Worm (Caenorhabditis elegans): ENCODE measurements around the gene bath-31.

bath-31 gene

DNA sequence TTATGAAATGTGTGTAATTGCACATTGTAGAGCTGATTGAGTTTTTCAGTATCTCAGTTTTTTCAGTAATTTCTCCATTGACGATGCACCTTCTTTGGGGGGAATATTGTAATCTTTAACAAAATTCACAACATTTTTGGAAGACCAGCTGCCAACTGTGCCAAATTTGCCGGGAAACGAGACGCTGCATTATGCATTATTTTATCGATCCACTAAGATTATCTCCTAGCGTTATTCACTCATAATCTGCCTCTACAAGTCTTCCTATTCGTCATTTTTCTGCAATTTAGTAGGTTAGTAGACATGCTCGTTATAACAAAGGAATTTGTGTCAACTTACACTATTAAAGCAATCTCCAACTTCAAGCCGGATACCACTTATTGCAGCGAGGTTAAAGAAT, at the start of gene bath-31, which contains the start of gene sdz-12:
bath-31 (plus strand) TSS at position 251 of the 400 bp plus-strand sequence.
sdz-12 (minus strand) TSS at position 101 of the 400 bp plus-strand sequence.
- TF ChIP-seq unc-62 (GFP tag; optimal IDR thresholded peaks at IDR 0.05) (no peak), hlh-12 (tag; optimal IDR thresholded peaks at IDR 0.05) (no peak), ztf-22 (GFP tag; optimal IDR thresholded peaks at IDR 0.05) (no peak), fkh-3 (tag; optimal IDR thresholded peaks at IDR 0.05) (no peak), him-1 (tag; optimal IDR thresholded peaks at IDR 0.05) (no peak), rpc-1 (optimal IDR thresholded peaks at IDR 0.05) (no peak), rpc-1 (tag; optimal IDR thresholded peaks at IDR 0.05) (no peak), F33H1.4 (GFP tag; IDR thresholded peaks at IDR 0.05) (no peak), gei-17 (GFP tag; optimal IDR thresholded peaks at IDR 0.05) (no peak), nfyb-1 (GFP tag; IDR thresholded peaks at IDR 0.05) (no peak), hmg-1.2 (GFP tag; IDR thresholded peaks at IDR 0.05) (no peak), dpff-1 (tag; optimal IDR thresholded peaks at IDR 0.05) (no peak), T07F8.4 (tag; optimal IDR thresholded peaks at IDR 0.05) (no peak), ceh-79 (tag; optimal IDR thresholded peaks at IDR 0.05) (no peak), zim-3 (tag; optimal IDR thresholded peaks at IDR 0.05) (no peak)

DNA sequence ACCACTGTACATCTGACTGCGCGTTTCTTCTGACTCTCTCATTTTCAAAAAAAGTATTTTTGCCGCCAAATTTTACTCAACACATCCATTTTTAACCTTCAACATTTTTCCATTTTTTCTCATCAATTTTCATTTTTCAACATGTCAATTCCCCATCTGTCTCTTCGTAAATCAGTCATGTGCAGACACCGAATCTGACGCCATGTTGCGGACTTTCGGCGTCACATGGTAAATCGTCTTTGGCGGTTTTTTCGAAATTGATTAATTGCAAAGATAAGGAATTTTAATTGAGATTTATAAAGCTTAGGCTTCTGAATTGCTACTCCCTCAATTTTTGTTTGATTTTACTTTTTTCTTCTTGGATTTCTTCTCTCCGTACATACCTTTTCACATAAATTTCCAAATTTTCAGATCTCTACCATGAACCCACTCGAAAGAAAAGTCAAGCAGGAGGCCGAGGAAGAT, 49.0 kb upstream of the bath-31 start, which contains the start of gene F19B10.1:
F19B10.1 (plus strand) TSS at position 415 of the 465 bp plus-strand sequence.
- no peak for TF ChIP-seq F22D6.2 (tag; optimal IDR thresholded peaks at IDR 0.05)
- TF ChIP-seq ztf-22 (GFP tag; optimal IDR thresholded peaks at IDR 0.05): no peak
- TF ChIP-seq snpc-4 (GFP tag; optimal IDR thresholded peaks at IDR 0.05): no peak
- peak in 1 of 4 experiments; percentile 62 for TF ChIP-seq snpc-4 (tag; optimal IDR thresholded peaks at IDR 0.05)
- TF ChIP-seq F23B12.7 (tag; optimal IDR thresholded peaks at IDR 0.05; ENCODE audit: insufficient read depth): peak; percentile 18
- no peak for TF ChIP-seq lin-40 (tag; optimal IDR thresholded peaks at IDR 0.05)
- TF ChIP-seq zfh-2 (GFP tag; conservative IDR thresholded peaks at IDR 0.05): no peak
- TF ChIP-seq somi-1 (GFP tag; optimal IDR thresholded peaks at IDR 0.05): no peak
- TF ChIP-seq Y53F4B.3 (GFP tag; IDR thresholded peaks at IDR 0.05): no peak
- TF ChIP-seq nhr-120 (GFP tag; IDR thresholded peaks at IDR 0.05): no peak
- TF ChIP-seq nfyb-1 (GFP tag; IDR thresholded peaks at IDR 0.05): peak; percentile 71; the same call in 1 of the 2 replicates
- TF ChIP-seq rpc-1 (optimal IDR thresholded peaks at IDR 0.05): no peak
- no peak for TF ChIP-seq rpc-1 (tag; optimal IDR thresholded peaks at IDR 0.05)
- no peak for TF ChIP-seq chd-7 (tag; optimal IDR thresholded peaks at IDR 0.05)
- no peak for TF ChIP-seq ceh-27 (GFP tag; optimal IDR thresholded peaks at IDR 0.05)
- no peak for TF ChIP-seq nhr-27 (tag; optimal IDR thresholded peaks at IDR 0.05)
- no peak for TF ChIP-seq lsl-1 (GFP tag; optimal IDR thresholded peaks at IDR 0.05)
- no peak for TF ChIP-seq madf-10 (tag; optimal IDR thresholded peaks at IDR 0.05)
- TF ChIP-seq bed-1 (GFP tag; IDR thresholded peaks at IDR 0.05): no peak
- no peak for TF ChIP-seq aptf-2 (GFP tag; conservative IDR thresholded peaks at IDR 0.05)
- no peak for TF ChIP-seq ztf-18 (tag; optimal IDR thresholded peaks at IDR 0.05)
- TF ChIP-seq xnd-1 (tag; optimal IDR thresholded peaks at IDR 0.05): no peak
- TF ChIP-seq Y53G8AR.9 (GFP tag; conservative IDR thresholded peaks at IDR 0.05): 0 out of 2 replicates have a peak, but pooled peaks have one; percentile 31
- TF ChIP-seq cebp-2 (GFP tag; IDR thresholded peaks at IDR 0.05): no peak
- TF ChIP-seq nhr-80 (tag; optimal IDR thresholded peaks at IDR 0.05): peak; percentile 61
- TF ChIP-seq akir-1 (GFP tag; optimal IDR thresholded peaks at IDR 0.05): no peak
- no peak for TF ChIP-seq repo-1 (tag; optimal IDR thresholded peaks at IDR 0.05)
- TF ChIP-seq ekl-4 (GFP tag; IDR thresholded peaks at IDR 0.05): no peak
- no peak for TF ChIP-seq hlh-12 (tag; optimal IDR thresholded peaks at IDR 0.05)
- no peak for TF ChIP-seq attf-3 (GFP tag; conservative IDR thresholded peaks at IDR 0.05)
- TF ChIP-seq dpl-1 (GFP tag; optimal IDR thresholded peaks at IDR 0.05): peak; percentile 60
- no peak for TF ChIP-seq madf-3 (GFP tag; IDR thresholded peaks at IDR 0.05)
- peak; percentile 33 for TF ChIP-seq efl-1 (GFP tag; optimal IDR thresholded peaks at IDR 0.05)
- TF ChIP-seq lin-35 (GFP tag; optimal IDR thresholded peaks at IDR 0.05): peak in 1 of 3 experiments; percentile 92
- peak; percentile 66; the same call in 1 of the 2 replicates for TF ChIP-seq mcd-1 (GFP tag; IDR thresholded peaks at IDR 0.05)
- no peak; the same call in 1 of the 2 replicates for TF ChIP-seq pbrm-1 (GFP tag; IDR thresholded peaks at IDR 0.05)
- TF ChIP-seq hrde-1 (tag; optimal IDR thresholded peaks at IDR 0.05; ENCODE audit: borderline replicate concordance): no peak
- TF ChIP-seq attf-6 (GFP tag; IDR thresholded peaks at IDR 0.05): no peak

Data from whole organism, young adult.